Fruit fly (Drosophila melanogaster): Measurements from ENCODE around the gene AlaRS.

DNA sequence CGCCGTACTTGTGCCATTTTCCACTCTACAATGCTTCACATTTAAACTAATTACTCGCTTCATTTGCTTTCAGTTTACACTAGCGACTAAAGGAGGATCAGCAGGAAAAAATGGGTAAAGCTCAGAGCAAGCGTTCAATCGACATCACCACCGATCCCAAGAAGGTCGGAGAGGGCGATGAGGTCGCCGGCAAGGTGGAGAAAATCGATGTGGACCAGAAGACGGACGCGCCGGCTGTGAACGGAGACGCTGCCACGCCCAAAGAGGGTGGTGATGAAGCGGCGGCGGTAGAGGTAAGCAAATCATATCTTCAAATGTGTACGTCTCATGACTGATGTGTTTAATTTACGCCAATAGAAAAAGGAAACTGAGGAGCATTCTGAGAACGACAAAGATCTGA, 45.2 kb upstream of the AlaRS start:
- TF ChIP-seq CG33017 (tag; optimal IDR thresholded peaks at IDR 0.05) (no peak), kay (GFP tag; ENCODE audit: borderline replicate concordance) (no peak), tj (GFP tag; optimal IDR thresholded peaks at IDR 0.05) (no peak), CG14711 (tag; optimal IDR thresholded peaks at IDR 0.05) (no peak), Crg-1 (GFP tag; optimal IDR thresholded peaks at IDR 0.05) (no peak), CG12768 (GFP tag; optimal IDR thresholded peaks at IDR 0.05) (no peak), Clk (GFP tag; optimal IDR thresholded peaks at IDR 0.05) (no peak), toe (GFP tag; optimal IDR thresholded peaks at IDR 0.05) (no peak), Hr96 (GFP tag; optimal IDR thresholded peaks at IDR 0.05) (no peak), cnc (optimal IDR thresholded peaks at IDR 0.05) (no peak), CG1620 (GFP tag; optimal IDR thresholded peaks at IDR 0.05) (no peak)
